Worm (Caenorhabditis elegans): Measurements from ENCODE around the gene R01H2.8.

The R01H2.8 gene

DNA sequence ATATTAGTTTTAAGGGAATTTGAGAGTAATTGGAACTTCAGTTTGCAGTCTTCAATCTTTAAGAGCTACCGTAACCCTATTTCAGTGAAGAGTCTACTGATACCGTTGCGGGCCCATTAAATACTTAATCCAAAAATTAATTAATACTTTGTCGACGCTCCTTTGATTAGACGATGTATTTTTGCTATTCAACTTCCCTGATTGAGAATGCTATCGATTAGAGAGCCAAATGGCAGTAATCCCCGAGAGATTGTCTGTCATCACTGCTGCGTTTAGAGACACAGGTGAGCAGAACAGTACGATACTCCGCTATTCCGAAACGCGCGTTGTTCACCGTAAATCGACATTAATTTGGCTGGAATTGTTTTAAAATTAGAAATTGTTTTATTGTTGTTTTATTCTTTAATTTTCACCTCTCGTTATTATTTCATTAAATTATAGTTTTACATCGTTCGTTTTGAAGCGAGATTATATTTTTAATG is 47.7 kb upstream of the R01H2.8 start, which contains the start of gene rfl-1 (continued):
- TF ChIP-seq ztf-4 (tag; optimal IDR thresholded peaks at IDR 0.05) (no peak), tbx-2 (tag; optimal IDR thresholded peaks at IDR 0.05) (no peak), sea-2 (GFP tag; optimal IDR thresholded peaks at IDR 0.05) (no peak), fos-1 (tag; optimal IDR thresholded peaks at IDR 0.05) (no peak), fkh-2 (tag; optimal IDR thresholded peaks at IDR 0.05) (no peak), nhr-67 (tag; optimal IDR thresholded peaks at IDR 0.05) (no peak), zag-1 (tag; optimal IDR thresholded peaks at IDR 0.05) (no peak), egl-5 (tag; optimal IDR thresholded peaks at IDR 0.05) (peak; percentile 66), nhr-43 (tag; optimal IDR thresholded peaks at IDR 0.05; ENCODE audit: poor library complexity, severe bottlenecking) (no peak), nfya-1 (tag; optimal IDR thresholded peaks at IDR 0.05; ENCODE audit: insufficient read depth) (peak; percentile 68), mdl-1 (tag; optimal IDR thresholded peaks at IDR 0.05) (no peak), hmg-11 (tag; optimal IDR thresholded peaks at IDR 0.05) (peak; percentile 28), elt-3 (tag; optimal IDR thresholded peaks at IDR 0.05) (no peak), ceh-82 (tag; optimal IDR thresholded peaks at IDR 0.05) (no peak), elt-2 (tag; optimal IDR thresholded peaks at IDR 0.05) (peak; percentile 12), fkh-10 (GFP tag; optimal IDR thresholded peaks at IDR 0.05) (no peak)

DNA sequence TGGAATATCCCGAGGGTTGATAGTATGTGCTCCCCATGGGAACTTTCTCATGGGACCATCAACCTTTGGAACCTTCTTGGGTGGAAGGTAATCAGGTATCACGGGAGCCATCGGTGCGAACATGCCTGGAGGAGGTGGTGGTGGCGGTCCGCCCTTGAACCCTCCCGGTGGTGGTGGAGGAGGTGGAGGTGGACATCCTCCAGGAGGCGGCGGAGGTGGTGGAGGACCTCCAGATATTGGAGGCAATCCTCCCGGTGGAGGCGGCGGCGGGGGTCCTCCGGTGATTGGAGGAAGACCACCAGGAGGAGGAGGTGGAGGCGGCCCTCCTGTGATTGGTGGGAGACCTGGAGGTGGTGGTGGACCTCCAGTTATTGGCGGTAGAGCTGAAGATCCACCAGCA is 43.0 kb upstream of the R01H2.8 start:
- TF ChIP-seq mml-1 (tag; optimal IDR thresholded peaks at IDR 0.05) (no peak), egl-5 (tag; optimal IDR thresholded peaks at IDR 0.05) (no peak)

DNA sequence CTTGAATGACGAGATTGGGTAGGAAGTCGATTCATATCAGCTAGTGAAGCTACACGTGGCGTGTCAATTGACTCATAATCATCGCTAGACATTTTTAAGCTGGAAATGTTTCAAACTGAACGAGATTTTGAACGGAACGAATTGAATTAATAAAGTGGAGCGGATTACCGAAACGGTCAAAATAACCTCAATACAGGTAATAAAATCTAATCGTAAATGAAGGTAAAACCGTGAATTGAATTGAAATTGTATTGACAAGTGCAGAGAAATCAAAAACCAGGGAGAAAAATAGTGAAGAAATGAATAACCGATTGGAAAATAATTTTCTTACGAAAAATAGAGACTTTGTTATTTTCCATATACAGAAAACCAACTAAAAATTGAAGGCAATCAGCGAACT is 39.8 kb upstream of the R01H2.8 start, which contains the start of gene cyk-1:
cyk-1 (minus strand) TSS at position 101 of the 400 bp plus-strand sequence.
- TF ChIP-seq nhr-76 (tag; optimal IDR thresholded peaks at IDR 0.05) (no peak), mdl-1 (tag; optimal IDR thresholded peaks at IDR 0.05) (no peak), unc-39 (tag; optimal IDR thresholded peaks at IDR 0.05) (no peak), nhr-67 (tag; optimal IDR thresholded peaks at IDR 0.05) (no peak), pqm-1 (tag; optimal IDR thresholded peaks at IDR 0.05) (no peak), daf-12 (tag; optimal IDR thresholded peaks at IDR 0.05) (no peak), jun-1 (tag; optimal IDR thresholded peaks at IDR 0.05) (no peak), aly-2 (tag; optimal IDR thresholded peaks at IDR 0.05) (no peak)

DNA sequence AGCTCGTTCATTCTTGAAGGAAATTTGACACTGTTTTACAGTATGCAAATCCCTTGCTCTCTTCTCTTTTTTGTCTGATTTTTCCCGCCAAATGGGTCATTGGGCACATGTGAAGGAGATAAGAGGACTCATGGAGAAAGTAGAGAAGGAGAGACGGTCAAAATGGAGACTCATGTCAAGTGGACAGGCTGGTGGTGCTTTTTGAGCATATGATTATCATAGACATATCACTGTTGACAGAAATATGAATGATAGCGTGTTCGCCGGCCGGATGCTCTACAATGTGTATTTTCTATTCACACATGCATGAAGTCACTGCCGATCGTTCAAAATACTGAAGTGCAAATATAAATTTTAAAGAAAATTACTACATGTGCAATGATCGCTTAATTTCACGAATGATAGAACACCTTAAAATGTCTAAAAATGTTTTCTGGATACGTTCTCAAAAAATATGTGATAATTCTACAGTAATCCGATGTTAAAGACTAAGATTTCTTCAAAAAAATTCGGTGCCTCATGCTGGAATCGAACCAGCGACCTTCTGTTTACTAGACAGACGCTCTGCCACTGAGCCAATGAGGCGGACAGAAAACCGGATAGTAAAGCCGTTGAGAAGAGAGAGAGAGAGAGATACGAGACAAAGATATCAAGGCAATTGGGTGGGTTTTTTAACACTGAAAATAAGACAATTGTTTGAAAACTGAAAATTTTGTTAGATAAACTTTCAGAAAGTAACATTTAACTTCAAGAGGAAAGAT is 38.6 kb upstream of the R01H2.8 start:
- no peak for TF ChIP-seq nhr-23 (tag; optimal IDR thresholded peaks at IDR 0.05)
- TF ChIP-seq nhr-12 (tag; optimal IDR thresholded peaks at IDR 0.05) = no peak
- no peak for TF ChIP-seq nhr-25 (tag; optimal IDR thresholded peaks at IDR 0.05)
- TF ChIP-seq mml-1 (tag; optimal IDR thresholded peaks at IDR 0.05) = no peak
- peak; percentile 94 for TF ChIP-seq snpc-4 (tag; optimal IDR thresholded peaks at IDR 0.05)
- TF ChIP-seq daf-12 (tag; optimal IDR thresholded peaks at IDR 0.05) = no peak
- no peak for TF ChIP-seq elt-3 (tag; optimal IDR thresholded peaks at IDR 0.05)
- peak; percentile 17 for TF ChIP-seq elt-2 (tag; optimal IDR thresholded peaks at IDR 0.05)
- TF ChIP-seq ztf-11 (tag; optimal IDR thresholded peaks at IDR 0.05) = no peak
- TF ChIP-seq mdl-1 (tag; optimal IDR thresholded peaks at IDR 0.05) = no peak
- TF ChIP-seq unc-39 (tag; optimal IDR thresholded peaks at IDR 0.05) = no peak
- no peak for TF ChIP-seq fos-1 (tag; optimal IDR thresholded peaks at IDR 0.05)
- peak; percentile 50 for TF ChIP-seq hmg-11 (tag; optimal IDR thresholded peaks at IDR 0.05)
- no peak for TF ChIP-seq lin-39 (tag; optimal IDR thresholded peaks at IDR 0.05)
- TF ChIP-seq eor-1 (tag; optimal IDR thresholded peaks at IDR 0.05) = no peak
- no peak for TF ChIP-seq nhr-11 (tag; optimal IDR thresholded peaks at IDR 0.05)
- no peak for TF ChIP-seq ztf-4 (tag; optimal IDR thresholded peaks at IDR 0.05)
- TF ChIP-seq ceh-28 (tag; optimal IDR thresholded peaks at IDR 0.05) = no peak
- no peak for TF ChIP-seq R02D3.7 (tag; optimal IDR thresholded peaks at IDR 0.05)
- peak; percentile 9 for TF ChIP-seq lin-15B (tag; optimal IDR thresholded peaks at IDR 0.05)
- TF ChIP-seq zag-1 (tag; optimal IDR thresholded peaks at IDR 0.05) = no peak
- TF ChIP-seq skn-1 (tag; optimal IDR thresholded peaks at IDR 0.05) = no peak
- TF ChIP-seq nhr-67 (tag; optimal IDR thresholded peaks at IDR 0.05) = no peak
- TF ChIP-seq ceh-82 (tag; optimal IDR thresholded peaks at IDR 0.05) = no peak
- TF ChIP-seq fkh-10 (GFP tag; optimal IDR thresholded peaks at IDR 0.05) = no peak
- peak; percentile 53 for TF ChIP-seq nfya-1 (tag; optimal IDR thresholded peaks at IDR 0.05; ENCODE audit: insufficient read depth)
- TF ChIP-seq nhr-237 (tag; optimal IDR thresholded peaks at IDR 0.05) = no peak
- TF ChIP-seq egl-5 (tag; optimal IDR thresholded peaks at IDR 0.05) = no peak
- TF ChIP-seq ama-1 (optimal IDR thresholded peaks at IDR 0.05) = no peak
- no peak for TF ChIP-seq nhr-76 (tag; optimal IDR thresholded peaks at IDR 0.05)
- TF ChIP-seq aly-2 (tag; optimal IDR thresholded peaks at IDR 0.05) = no peak
- no peak for TF ChIP-seq ceh-16 (tag; optimal IDR thresholded peaks at IDR 0.05)
- TF ChIP-seq egl-27 (tag; optimal IDR thresholded peaks at IDR 0.05) = peak; percentile 34
- TF ChIP-seq lsy-12 (tag; optimal IDR thresholded peaks at IDR 0.05) = no peak
- no peak for TF ChIP-seq nhr-28 (tag; optimal IDR thresholded peaks at IDR 0.05)
- no peak for TF ChIP-seq pqm-1 (tag; optimal IDR thresholded peaks at IDR 0.05)
- TF ChIP-seq sea-2 (GFP tag; optimal IDR thresholded peaks at IDR 0.05) = no peak
- TF ChIP-seq pha-4 (tag; optimal IDR thresholded peaks at IDR 0.05) = peak; percentile 42
- TF ChIP-seq nhr-43 (tag; optimal IDR thresholded peaks at IDR 0.05; ENCODE audit: poor library complexity, severe bottlenecking) = peak; percentile 32
- no peak for TF ChIP-seq nhr-77 (tag; optimal IDR thresholded peaks at IDR 0.05)

Data from whole organism, L3 larva.